Worm (Caenorhabditis elegans) whole organism, L2 larva: ENCODE results near the gene gck-3.

ENCODE experiments used
- Y55F3AM.14 ChIP-seq: fragments of 200-800 bp; sonication (Bioruptor generic); optimal IDR thresholded peaks from 2 replicates; lab custom pipeline; 2018; ENCODE audit warnings: mild to moderate bottlenecking, missing genetic modification characterization, missing compliant biosample characterization
- aly-2 ChIP-seq: fragments of 150-350 bp; optimal IDR thresholded peaks from 2 replicates; lab custom pipeline; 2014; ENCODE audit warnings: missing biosample characterization, missing genetic modification characterization
- ceh-16 ChIP-seq: fragments of 150-350 bp; optimal IDR thresholded peaks from 2 replicates; lab custom pipeline; 2014; ENCODE audit warnings: missing biosample characterization, missing genetic modification characterization
- elt-1 ChIP-seq: fragments of 150-350 bp; optimal IDR thresholded peaks from 2 replicates; lab custom pipeline; 2014; ENCODE audit warnings: missing biosample characterization, missing genetic modification characterization
- lin-11 ChIP-seq: fragments of 150-350 bp; sonication (generic microtip); optimal IDR thresholded peaks from 2 replicates; lab custom pipeline; 2014; ENCODE audit warnings: missing biosample characterization, missing genetic modification characterization, inconsistent platforms, mixed read lengths
- lin-13 ChIP-seq: fragments of 150-350 bp; optimal IDR thresholded peaks from 2 replicates; lab custom pipeline; 2014; ENCODE audit warnings: missing biosample characterization, missing genetic modification reagents, missing genetic modification characterization
- nhr-23 ChIP-seq: fragments of 150-350 bp; optimal IDR thresholded peaks from 2 replicates; lab custom pipeline; 2014; ENCODE audit warnings: missing biosample characterization, missing genetic modification reagents, missing genetic modification characterization
- ztf-11 ChIP-seq: sonication (generic microtip); optimal IDR thresholded peaks from 2 replicates; lab custom pipeline; 2017; ENCODE audit warnings: missing biosample characterization, missing genetic modification characterization

DNA sequence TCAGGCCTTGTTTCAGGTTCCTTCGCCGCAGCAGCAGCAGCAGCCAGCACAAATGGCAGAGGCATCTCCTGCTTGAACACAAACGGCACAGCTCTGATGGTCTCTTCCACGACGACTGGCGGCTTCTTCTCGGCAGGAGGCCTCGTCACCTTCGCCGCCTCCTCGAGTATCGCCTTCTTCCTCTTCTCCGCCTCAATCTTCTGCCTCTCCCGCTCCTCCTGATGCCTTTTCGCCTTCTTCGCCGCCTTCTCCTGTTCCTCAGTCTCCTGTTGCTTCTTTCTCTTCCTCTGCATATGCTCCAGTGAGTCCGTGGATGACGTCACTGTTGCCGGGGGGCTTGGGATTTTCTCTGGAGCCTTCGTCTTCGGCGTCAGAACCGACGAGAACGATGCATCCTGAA, 21.2 kb downstream of the gck-3 start:
- TF ChIP-seq Y55F3AM.14 (GFP tag; lab: Kevin White, UChicago): no peak
- TF ChIP-seq lin-13: no peak
- no peak for TF ChIP-seq elt-1 (tag; lab: Kevin White, UChicago)
- TF ChIP-seq nhr-23 (tag; lab: Kevin White, UChicago): no peak
- no peak for TF ChIP-seq ceh-16
- TF ChIP-seq ztf-11 (tag; lab: Kevin White, UChicago): no peak
- no peak for TF ChIP-seq lin-11 (tag; lab: Kevin White, UChicago)
- TF ChIP-seq aly-2 (tag; lab: Kevin White, UChicago): no peak
